Worm (Caenorhabditis elegans) whole organism, early embryonic: ENCODE measurements around the gene R03E9.2.

Experiments used
- B0310.2 ChIP-seq: sonication (generic microtip); optimal IDR thresholded peaks from 2 replicates; lab custom pipeline; 2016; ENCODE audit warnings: mild to moderate bottlenecking, missing genetic modification characterization, missing compliant biosample characterization
- F13C5.2 ChIP-seq: sonication (generic microtip); optimal IDR thresholded peaks from 2 replicates; lab custom pipeline; 2017; ENCODE audit warnings: mild to moderate bottlenecking, missing genetic modification characterization, inconsistent platforms, missing compliant biosample characterization
- aly-1 ChIP-seq: sonication (generic microtip); optimal IDR thresholded peaks from 2 replicates; lab custom pipeline; 2016; ENCODE audit warnings: missing genetic modification characterization, missing compliant biosample characterization
- ama-1 ChIP-seq: fragments of 150-350 bp; optimal IDR thresholded peaks from 2 replicates; lab custom pipeline; 2014
- ceh-13 ChIP-seq: fragments of 200-800 bp; sonication (Bioruptor generic); optimal IDR thresholded peaks from 2 replicates; lab custom pipeline; 2018; ENCODE audit warnings: mild to moderate bottlenecking, missing genetic modification characterization, missing compliant biosample characterization
- ceh-36 ChIP-seq: sonication (generic microtip); optimal IDR thresholded peaks from 2 replicates; lab custom pipeline; 2016; ENCODE audit warnings: missing genetic modification characterization, inconsistent platforms, missing compliant biosample characterization
- ets-7 ChIP-seq: sonication (generic microtip); optimal IDR thresholded peaks from 2 replicates; lab custom pipeline; 2016; ENCODE audit warnings: missing genotype, missing genetic modification characterization, missing compliant biosample characterization
- flt-1 ChIP-seq: fragments of 200-800 bp; sonication (Bioruptor generic); IDR thresholded peaks from 2 replicates; pipeline ENCODE4 v1.3.6; 2022; ENCODE audit warnings: missing genetic modification characterization, missing compliant biosample characterization
- hmbx-1 ChIP-seq: sonication (generic microtip); optimal IDR thresholded peaks from 2 replicates; lab custom pipeline; 2016; ENCODE audit warnings: mild to moderate bottlenecking, missing genetic modification characterization, missing compliant biosample characterization
- hmg-4 ChIP-seq: fragments of 200-800 bp; sonication (Bioruptor generic); optimal IDR thresholded peaks from 2 replicates; lab custom pipeline; 2018; ENCODE audit warnings: mild to moderate bottlenecking, missing genetic modification characterization, missing compliant biosample characterization
- hnd-1 ChIP-seq: sonication (generic microtip); optimal IDR thresholded peaks from 2 replicates; lab custom pipeline; 2016; ENCODE audit warnings: missing genetic modification characterization, missing compliant biosample characterization
- pes-1 ChIP-seq: fragments of 200-800 bp; sonication (Bioruptor generic); IDR thresholded peaks from 2 replicates; pipeline ENCODE4 v1.3.6; 2022; ENCODE audit warnings: missing genetic modification reagents, missing genetic modification characterization, missing compliant biosample characterization
- scrt-1 ChIP-seq: fragments of 200-800 bp; sonication (Bioruptor generic); IDR thresholded peaks from 2 replicates; pipeline ENCODE4 v1.3.6; 2022; ENCODE audit warnings: missing genetic modification characterization, missing compliant biosample characterization
- sea-1 ChIP-seq: fragments of 200-800 bp; sonication (Bioruptor generic); conservative IDR thresholded peaks from 2 replicates; pipeline ENCODE4 v1.3.6; 2022; ENCODE audit warnings: missing genetic modification characterization, missing compliant biosample characterization
- tbx-11 ChIP-seq: fragments of 200-800 bp; sonication (Bioruptor generic); IDR thresholded peaks from 2 replicates; pipeline ENCODE4 v1.3.6; 2022; ENCODE audit warnings: missing genetic modification characterization, missing compliant biosample characterization
- tbx-37 ChIP-seq: fragments of 200-800 bp; sonication (Bioruptor generic); conservative IDR thresholded peaks from 2 replicates; pipeline ENCODE4 v1.3.6; 2022; ENCODE audit warnings: missing genetic modification reagents, missing genetic modification characterization, missing compliant biosample characterization
- tra-4 ChIP-seq: sonication (generic microtip); optimal IDR thresholded peaks from 2 replicates; lab custom pipeline; 2017; ENCODE audit warnings: missing genetic modification characterization, missing compliant biosample characterization

R03E9.2 gene

ce11 chrX:6733201-6733600 lies at the start of gene R03E9.2:
R03E9.2 (minus strand) TSS chrX:6733301.
- TF ChIP-seq tbx-37 (GFP tag; lab: Robert Waterston, UW) = no peak
- TF ChIP-seq sea-1 (GFP tag; lab: Robert Waterston, UW) = no peak
- no peak for TF ChIP-seq aly-1 (tag; lab: Kevin White, UChicago)
- TF ChIP-seq pes-1 = no peak

- TF ChIP-seq ceh-36 (tag; lab: Kevin White, UChicago) (no peak), hmbx-1 (tag; lab: Kevin White, UChicago) (no peak), hnd-1 (no peak), sea-1 (GFP tag; lab: Robert Waterston, UW) (no peak)
These were observed 49.8 kb upstream of the R03E9.2 start, which contains the start of gene idpp-6 for ce11 chrX:6782857-6783256. idpp-6 (plus strand) TSS chrX:6783157.

DNA sequence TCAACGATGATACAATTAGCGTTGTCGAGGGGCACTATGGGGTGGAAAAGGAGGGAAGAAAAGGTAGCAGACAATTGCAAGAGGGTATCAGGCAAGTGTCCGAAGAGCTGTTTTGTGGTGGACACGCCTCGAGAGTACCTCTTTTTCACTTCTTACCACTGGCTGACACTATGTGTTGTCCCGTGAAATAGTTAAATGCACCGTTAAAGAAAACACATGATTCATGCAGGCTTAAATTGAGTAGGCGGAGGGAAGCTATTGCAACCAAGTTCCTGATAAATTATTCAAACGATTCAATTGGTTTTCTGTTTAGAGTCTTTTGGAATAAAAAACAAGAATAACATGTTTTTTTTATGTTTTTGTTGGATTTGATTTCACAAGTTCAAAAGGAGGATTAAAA lies 44.9 kb upstream of the R03E9.2 start, which contains the start of gene irk-1:
Gene irk-1, minus strand, starts transcription at position 101 of the 400 bp plus-strand sequence.
- TF ChIP-seq aly-1 (tag; lab: Kevin White, UChicago) (no peak), hmbx-1 (tag; lab: Kevin White, UChicago) (no peak), F13C5.2 (tag; lab: Kevin White, UChicago) (no peak), ets-7 (tag; lab: Kevin White, UChicago) (no peak), flt-1 (GFP tag; lab: Robert Waterston, UW) (no peak), tra-4 (tag; lab: Kevin White, UChicago) (no peak), pes-1 (no peak), scrt-1 (GFP tag; lab: Robert Waterston, UW) (no peak), ama-1 (lab: Kevin White, UChicago) (no peak), hmg-4 (GFP tag; lab: Kevin White, UChicago) (no peak)

- TF ChIP-seq tra-4 (tag; lab: Kevin White, UChicago) (no peak), tbx-11 (GFP tag; lab: Robert Waterston, UW) (no peak), hmg-4 (GFP tag; lab: Kevin White, UChicago) (no peak), B0310.2 (tag; lab: Kevin White, UChicago) (no peak), pes-1 (no peak), ama-1 (lab: Kevin White, UChicago) (no peak), F13C5.2 (tag; lab: Kevin White, UChicago) (no peak), scrt-1 (GFP tag; lab: Robert Waterston, UW) (no peak), tbx-37 (GFP tag; lab: Robert Waterston, UW) (no peak), hmbx-1 (tag; lab: Kevin White, UChicago) (no peak), aly-1 (tag; lab: Kevin White, UChicago) (no peak), ceh-13 (GFP tag; lab: Kevin White, UChicago) (no peak), hnd-1 (no peak), sea-1 (GFP tag; lab: Robert Waterston, UW) (no peak), flt-1 (GFP tag; lab: Robert Waterston, UW) (no peak), ceh-36 (tag; lab: Kevin White, UChicago) (no peak), ets-7 (tag; lab: Kevin White, UChicago) (no peak)
These were observed 28.6 kb upstream of the R03E9.2 start, which contains the start of gene abts-4 for ce11 chrX:6761688-6762185. abts-4 (minus strand) TSS chrX:6761738.

DNA sequence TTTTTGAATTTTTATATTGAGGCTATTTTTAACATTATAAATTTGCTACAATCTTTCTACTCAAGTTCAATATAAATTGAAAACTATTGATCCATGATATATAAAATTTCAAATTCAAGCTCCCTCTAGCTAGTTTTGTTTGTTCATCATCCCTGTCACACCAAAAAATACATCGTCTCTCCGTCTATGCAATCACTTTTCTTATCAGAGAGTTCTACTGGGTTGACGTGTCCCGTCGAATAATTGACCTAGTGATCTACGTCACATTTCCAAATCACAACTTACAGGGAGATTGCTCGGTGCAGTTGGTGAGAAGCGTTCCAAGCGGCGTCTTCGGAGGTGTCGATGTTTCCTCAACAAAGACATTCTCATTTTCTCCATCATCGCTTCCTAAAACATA lies 28.1 kb upstream of the R03E9.2 start:
- TF ChIP-seq ceh-36 (tag; lab: Kevin White, UChicago) = no peak
- TF ChIP-seq ceh-13 (GFP tag; lab: Kevin White, UChicago) = no peak
- TF ChIP-seq sea-1 (GFP tag; lab: Robert Waterston, UW) = no peak
- TF ChIP-seq hmbx-1 (tag; lab: Kevin White, UChicago) = no peak

DNA sequence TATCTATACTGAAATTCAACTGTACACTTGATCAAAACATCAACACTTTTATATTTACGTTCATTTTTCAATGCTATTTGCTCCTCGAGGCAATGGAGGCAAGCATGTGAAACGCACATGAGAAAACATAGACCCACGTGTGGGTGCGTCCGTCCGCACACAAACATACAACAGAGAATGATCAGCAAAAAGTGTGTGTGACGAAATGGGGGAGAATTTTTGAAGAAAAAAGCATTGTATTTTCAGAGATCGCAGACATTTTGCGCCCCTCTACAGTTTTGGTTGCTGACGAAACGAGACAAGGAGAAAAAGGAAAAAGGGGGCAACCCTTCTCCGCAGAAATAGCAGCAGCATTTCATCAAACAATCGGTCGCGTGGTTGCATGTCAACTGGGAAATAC lies 17.0 kb upstream of the R03E9.2 start:
- TF ChIP-seq aly-1 (tag; lab: Kevin White, UChicago) = no peak

- TF ChIP-seq F13C5.2 (tag; lab: Kevin White, UChicago) (no peak), hmbx-1 (tag; lab: Kevin White, UChicago) (no peak), sea-1 (GFP tag; lab: Robert Waterston, UW) (no peak), pes-1 (no peak), hnd-1 (no peak), tbx-37 (GFP tag; lab: Robert Waterston, UW) (no peak), ama-1 (lab: Kevin White, UChicago) (no peak), tbx-11 (GFP tag; lab: Robert Waterston, UW) (no peak)
These were observed 16.2 kb upstream of the R03E9.2 start for ce11 chrX:6749124-6749822.

- TF ChIP-seq F13C5.2 (tag; lab: Kevin White, UChicago) (no peak), ama-1 (lab: Kevin White, UChicago) (no peak), tra-4 (tag; lab: Kevin White, UChicago) (no peak), ceh-13 (GFP tag; lab: Kevin White, UChicago) (no peak), aly-1 (tag; lab: Kevin White, UChicago) (no peak), flt-1 (GFP tag; lab: Robert Waterston, UW) (no peak), hmg-4 (GFP tag; lab: Kevin White, UChicago) (no peak), hnd-1 (no peak), pes-1 (no peak), tbx-37 (GFP tag; lab: Robert Waterston, UW) (no peak), B0310.2 (tag; lab: Kevin White, UChicago) (no peak), ets-7 (tag; lab: Kevin White, UChicago) (no peak), hmbx-1 (tag; lab: Kevin White, UChicago) (no peak), tbx-11 (GFP tag; lab: Robert Waterston, UW) (no peak), scrt-1 (GFP tag; lab: Robert Waterston, UW) (no peak), ceh-36 (tag; lab: Kevin White, UChicago) (no peak), sea-1 (GFP tag; lab: Robert Waterston, UW) (no peak)
These were observed 14.8 kb upstream of the R03E9.2 start for ce11 chrX:6747906-6748356.
